Fruit fly (Drosophila melanogaster) whole organism, embryonic: ENCODE measurements around the gene eIF4E7.

ENCODE experiments used
- B-H1 ChIP-seq: fragments of 200-800 bp; sonication (Bioruptor generic); IDR thresholded peaks from 3 replicates; pipeline ENCODE4 v1.3.6; 2022; ENCODE audit warnings: missing biosample characterization, missing genetic modification characterization
- CG10431 ChIP-seq: fragments of 200-800 bp; sonication (Bioruptor generic); optimal IDR thresholded peaks from 3 replicates; lab custom pipeline; 2018; ENCODE audit warnings: missing biosample characterization, mild to moderate bottlenecking, missing genetic modification characterization
- CG11695 ChIP-seq: fragments of 200-800 bp; sonication (Bioruptor generic); IDR thresholded peaks from 3 replicates; pipeline ENCODE4 v1.3.6; 2022; ENCODE audit warnings: missing biosample characterization, missing genetic modification characterization
- CG12071 ChIP-seq: fragments of 200-800 bp; sonication (Bioruptor generic); optimal IDR thresholded peaks from 3 replicates; lab custom pipeline; 2018; ENCODE audit warnings: missing biosample characterization, mild to moderate bottlenecking, missing genetic modification characterization
- CG12769 ChIP-seq: fragments of 200-800 bp; sonication (Bioruptor generic); optimal IDR thresholded peaks from 2 replicates; lab custom pipeline; 2019; ENCODE audit warnings: missing biosample characterization, mild to moderate bottlenecking, missing genetic modification characterization, moderate library complexity
- CG14014 ChIP-seq: fragments of 200-800 bp; sonication (Bioruptor generic); IDR thresholded peaks from 2 replicates; pipeline ENCODE4 v1.3.6; 2022; ENCODE audit warnings: missing biosample characterization, missing genetic modification characterization
- CG17328 ChIP-seq: fragments of 200-800 bp; sonication (Bioruptor generic); IDR thresholded peaks from 2 replicates; pipeline ENCODE4 v1.3.6; 2022; ENCODE audit warnings: missing biosample characterization, missing genetic modification characterization
- CG2129 ChIP-seq: fragments of 200-800 bp; sonication (Bioruptor generic); IDR thresholded peaks from 2 replicates; pipeline ENCODE4 v1.3.6; 2022; ENCODE audit warnings: missing biosample characterization, missing genetic modification characterization; ENCODE audit not compliant: partially characterized antibody
- CG32772 ChIP-seq: fragments of 200-800 bp; sonication (Bioruptor generic); IDR thresholded peaks from 2 replicates; pipeline ENCODE4 v1.3.6; 2022; ENCODE audit warnings: missing biosample characterization, missing genetic modification characterization
- CG3995 ChIP-seq: fragments of 200-800 bp; sonication (Bioruptor generic); optimal IDR thresholded peaks from 3 replicates; lab custom pipeline; 2016; ENCODE audit warnings: missing biosample characterization, missing genetic modification characterization
- CG43689 ChIP-seq: fragments of 200-800 bp; sonication (Bioruptor generic); IDR thresholded peaks from 2 replicates; pipeline ENCODE4 v1.3.6; 2022; ENCODE audit warnings: missing biosample characterization, missing genetic modification characterization
- CG4404 ChIP-seq: fragments of 200-800 bp; sonication (Bioruptor generic); IDR thresholded peaks from 2 replicates; pipeline ENCODE4 v1.3.6; 2022; ENCODE audit warnings: missing biosample characterization, missing genetic modification characterization
- CG4424 ChIP-seq: fragments of 200-800 bp; sonication (Bioruptor generic); optimal IDR thresholded peaks from 3 replicates; lab custom pipeline; 2016; ENCODE audit warnings: missing biosample characterization, missing genetic modification characterization
- CG6175 ChIP-seq: fragments of 200-800 bp; sonication (Bioruptor generic); IDR thresholded peaks from 3 replicates; pipeline ENCODE4 v1.3.6; 2022; ENCODE audit warnings: missing biosample characterization, missing genetic modification characterization
- CG6272 ChIP-seq: fragments of 200-800 bp; sonication (Bioruptor generic); IDR thresholded peaks from 2 replicates; pipeline ENCODE4 v1.3.6; 2022; ENCODE audit warnings: missing biosample characterization, missing genetic modification characterization
- CG7372 ChIP-seq: fragments of 200-800 bp; sonication (Bioruptor generic); IDR thresholded peaks from 2 replicates; pipeline ENCODE4 v1.3.6; 2022; ENCODE audit warnings: missing biosample characterization, missing genetic modification characterization
- CG9727 ChIP-seq: fragments of 200-800 bp; sonication (Bioruptor generic); optimal IDR thresholded peaks from 3 replicates; lab custom pipeline; 2017; ENCODE audit warnings: missing biosample characterization, mild to moderate bottlenecking, missing genetic modification characterization
- CG9817 ChIP-seq: fragments of 200-800 bp; sonication (Bioruptor generic); optimal IDR thresholded peaks from 2 replicates; lab custom pipeline; 2018; ENCODE audit warnings: missing biosample characterization, mild to moderate bottlenecking, missing genetic modification characterization, moderate library complexity
- CHES-1-like ChIP-seq: fragments of 200-800 bp; sonication (Bioruptor generic); optimal IDR thresholded peaks from 2 replicates; lab custom pipeline; 2016; ENCODE audit warnings: missing biosample characterization, missing genetic modification characterization
- Dip3 ChIP-seq: fragments of 200-800 bp; sonication (Bioruptor generic); optimal IDR thresholded peaks from 3 replicates; lab custom pipeline; 2016; ENCODE audit warnings: missing biosample characterization, missing genetic modification characterization
- E2f1 ChIP-seq: fragments of 200-800 bp; sonication (Bioruptor generic); IDR thresholded peaks from 2 replicates; pipeline ENCODE4 v1.3.6; 2022; ENCODE audit warnings: missing biosample characterization, missing genetic modification characterization
- ERR ChIP-seq: fragments of 200-800 bp; sonication (Bioruptor generic); optimal IDR thresholded peaks from 2 replicates; lab custom pipeline; 2016; ENCODE audit warnings: missing biosample characterization, missing genetic modification characterization
- GATAe ChIP-seq: fragments of 200-800 bp; sonication (Bioruptor generic); conservative IDR thresholded peaks from 2 replicates; pipeline ENCODE4 v1.3.6; 2022; ENCODE audit warnings: missing biosample characterization, missing genetic modification characterization
- Hmr ChIP-seq: fragments of 200-800 bp; sonication (Bioruptor generic); optimal IDR thresholded peaks from 3 replicates; lab custom pipeline; 2017; ENCODE audit warnings: mild to moderate bottlenecking, missing biosample characterization, missing genetic modification reagents, missing genetic modification characterization
- Hr3 ChIP-seq: fragments of 200-800 bp; sonication (Bioruptor generic); optimal IDR thresholded peaks from 3 replicates; lab custom pipeline; 2016; ENCODE audit warnings: missing biosample characterization, missing genetic modification characterization
- Kr ChIP-seq: fragments of 200-800 bp; sonication (Bioruptor generic); optimal IDR thresholded peaks from 2 replicates; lab custom pipeline; 2017; ENCODE audit warnings: missing biosample characterization, mild to moderate bottlenecking, missing genetic modification characterization
- Med ChIP-seq: fragments of 200-800 bp; sonication (Bioruptor generic); peaks from one replicate; lab custom pipeline; 2016; ENCODE audit warnings: missing biosample characterization, missing genetic modification characterization, mild to moderate bottlenecking, inconsistent platforms, moderate library complexity
- Mrtf ChIP-seq: fragments of 200-800 bp; sonication (Bioruptor generic); IDR thresholded peaks from 3 replicates; pipeline ENCODE4 v1.3.6; 2022; ENCODE audit warnings: missing biosample characterization, missing genetic modification characterization
- NFAT ChIP-seq: fragments of 200-800 bp; sonication (Bioruptor generic); IDR thresholded peaks from 2 replicates; pipeline ENCODE4 v1.3.6; 2022; ENCODE audit warnings: missing biosample characterization, missing genetic modification characterization
- Optix ChIP-seq: fragments of 200-800 bp; sonication (Bioruptor generic); IDR thresholded peaks from 3 replicates; pipeline ENCODE4 v1.3.6; 2022; ENCODE audit warnings: missing biosample characterization, missing genetic modification characterization
- PHDP ChIP-seq: fragments of 200-800 bp; sonication (Bioruptor generic); optimal IDR thresholded peaks from 3 replicates; lab custom pipeline; 2018; ENCODE audit warnings: missing biosample characterization, mild to moderate bottlenecking, missing genetic modification characterization, moderate library complexity
- ac ChIP-seq: fragments of 200-800 bp; sonication (Bioruptor generic); optimal IDR thresholded peaks from 3 replicates; lab custom pipeline; 2017; ENCODE audit warnings: missing biosample characterization, mild to moderate bottlenecking, missing genetic modification characterization
- crp ChIP-seq, 2 experiments: fragments of 200-800 bp; sonication (Bioruptor generic); optimal IDR thresholded peaks; 2 replicates in 1 of 2; 3 replicates in 1 of 2; lab custom pipeline; 2017; ENCODE audit warnings: missing biosample characterization in 2 of 2, missing genetic modification characterization in 2 of 2, mild to moderate bottlenecking in 1 of 2, moderate library complexity in 1 of 2
- dpn ChIP-seq, 2 experiments: fragments of 200-800 bp; sonication (Bioruptor generic); optimal IDR thresholded peaks; 3 replicates each; lab custom pipeline; 2016; ENCODE audit warnings: missing biosample characterization in 2 of 2, missing genetic modification characterization in 2 of 2
- fd96Cb ChIP-seq: fragments of 200-800 bp; sonication (Bioruptor generic); optimal IDR thresholded peaks from 2 replicates; lab custom pipeline; 2018; ENCODE audit warnings: missing biosample characterization, mild to moderate bottlenecking, missing genetic modification characterization, moderate library complexity
- grau ChIP-seq: fragments of 200-800 bp; optimal IDR thresholded peaks from 3 replicates; lab custom pipeline; 2019; ENCODE audit warnings: missing biosample characterization, mild to moderate bottlenecking, missing genetic modification characterization, moderate library complexity
- jigr1 ChIP-seq: fragments of 200-800 bp; sonication (Bioruptor generic); IDR thresholded peaks from 3 replicates; pipeline ENCODE4 v1.3.6; 2022; ENCODE audit warnings: missing biosample characterization, missing genetic modification characterization
- kay ChIP-seq: fragments of 200-800 bp; sonication (Bioruptor generic); optimal IDR thresholded peaks from 2 replicates; lab custom pipeline; 2016; ENCODE audit warnings: missing biosample characterization, missing genetic modification characterization
- ken ChIP-seq: fragments of 200-800 bp; sonication (Bioruptor generic); IDR thresholded peaks from 3 replicates; pipeline ENCODE4 v1.3.6; 2022; ENCODE audit warnings: missing biosample characterization, missing genetic modification characterization
- knrl ChIP-seq: fragments of 200-800 bp; sonication (Bioruptor generic); IDR thresholded peaks from 3 replicates; pipeline ENCODE4 v1.3.6; 2022; ENCODE audit warnings: missing biosample characterization, missing genetic modification characterization; ENCODE audit not compliant: partially characterized antibody
- luna ChIP-seq: fragments of 200-800 bp; sonication (Bioruptor generic); optimal IDR thresholded peaks from 2 replicates; lab custom pipeline; 2016; ENCODE audit warnings: missing biosample characterization, missing genetic modification characterization
- nau ChIP-seq: fragments of 200-800 bp; sonication (Bioruptor generic); optimal IDR thresholded peaks from 3 replicates; lab custom pipeline; 2017; ENCODE audit warnings: missing biosample characterization, mild to moderate bottlenecking, missing genetic modification characterization, missing genetic modification reagents
- pan ChIP-seq, 4 experiments: fragments of >200 bp in 3 of 4; fragments of 200-800 bp in 1 of 4; sonication (Bioruptor generic) in 1 of 4; optimal IDR thresholded peaks in 3 of 4; IDR thresholded peaks in 1 of 4; 2 replicates each; pipeline versions ENCODE4 v1.3.6 to Lab custom; 2017 to 2022; ENCODE audit warnings: missing biosample characterization in 2 of 4, missing genetic modification characterization in 2 of 4, mixed read lengths in 1 of 4
- sc ChIP-seq, 3 experiments: fragments of >200 bp in 2 of 3; fragments of 200-800 bp in 1 of 3; sonication (Bioruptor generic) in 1 of 3; optimal IDR thresholded peaks; 2 replicates in 2 of 3; 3 replicates in 1 of 3; lab custom pipeline; 2017; ENCODE audit warnings: mild to moderate bottlenecking in 1 of 3, missing biosample characterization in 1 of 3, missing genetic modification characterization in 1 of 3, missing genetic modification reagents in 1 of 3
- sens ChIP-seq: fragments of 200-800 bp; sonication (Bioruptor generic); peaks from one replicate; lab custom pipeline; 2016; ENCODE audit warnings: missing biosample characterization, missing genetic modification characterization
- sisA ChIP-seq: fragments of 200-800 bp; sonication (Bioruptor generic); IDR thresholded peaks from 2 replicates; pipeline ENCODE4 v1.3.6; 2022; ENCODE audit warnings: missing biosample characterization, missing genetic modification characterization
- so ChIP-seq: fragments of 200-800 bp; sonication (Bioruptor generic); IDR thresholded peaks from 3 replicates; pipeline ENCODE4 v1.3.6; 2022; ENCODE audit warnings: missing biosample characterization, missing genetic modification characterization
- ttk ChIP-seq: fragments of 200-800 bp; sonication (Bioruptor generic); IDR thresholded peaks from 2 replicates; pipeline ENCODE4 v2.1.2; 2022; ENCODE audit warnings: missing biosample characterization, missing genetic modification characterization
- tup ChIP-seq: fragments of 200-800 bp; sonication (Bioruptor generic); optimal IDR thresholded peaks from 2 replicates; lab custom pipeline; 2016; ENCODE audit warnings: missing biosample characterization, mild to moderate bottlenecking, missing genetic modification characterization, moderate library complexity
- unc-4 ChIP-seq: fragments of 200-800 bp; sonication (Bioruptor generic); IDR thresholded peaks from 2 replicates; pipeline ENCODE4 v1.3.6; 2022; ENCODE audit warnings: missing biosample characterization, missing genetic modification characterization; ENCODE audit not compliant: partially characterized antibody
- wor ChIP-seq: fragments of 200-800 bp; sonication (Bioruptor generic); IDR thresholded peaks from 2 replicates; pipeline ENCODE4 v1.3.6; 2022; ENCODE audit warnings: missing biosample characterization, missing genetic modification characterization

The eIF4E7 gene

dm6 chrX:1171018-1171417 lies 8.8 kb upstream of the eIF4E7 start (continued):
- TF ChIP-seq NFAT (GFP tag; lab: Robert Waterston, UW) (no peak), B-H1 (GFP tag; lab: Robert Waterston, UW) (no peak), tup (GFP tag; lab: Kevin White, UChicago) (no peak), CG6272 (GFP tag; lab: Robert Waterston, UW) (no peak), CG6175 (GFP tag; lab: Robert Waterston, UW) (no peak), nau (GFP tag; lab: Kevin White, UChicago) (no peak), CG10431 (no peak), luna (GFP tag; lab: Kevin White, UChicago) (peak; percentile 13), fd96Cb (tag; lab: Kevin White, UChicago) (no peak), CG4424 (GFP tag; lab: Kevin White, UChicago) (peak; percentile 44), Optix (no peak), CG9817 (tag; lab: Kevin White, UChicago) (peak; percentile 9), CG14014 (no peak), CG7372 (GFP tag; lab: Robert Waterston, UW) (no peak; the same call in 1 of the 2 replicates), so (GFP tag; lab: Robert Waterston, UW) (no peak), Hr3 (peak; percentile 28), pan (optimal IDR thresholded peaks at IDR 0.05; lab: Kevin White, UChicago) (no peak), pan (GFP tag; optimal IDR thresholded peaks at IDR 0.05 in 1 of 2, IDR thresholded peaks at IDR 0.05 in 1 of 2) (peak in 1 of 2 experiments; percentile 45), ttk (GFP tag; lab: Robert Waterston, UW) (no peak), CG17328 (GFP tag; lab: Robert Waterston, UW) (no peak), Dip3 (peak; percentile 31), CG2129 (no peak), sc (optimal IDR thresholded peaks at IDR 0.05; lab: Kevin White, UChicago) (no peak), sc (GFP tag; optimal IDR thresholded peaks at IDR 0.05; lab: Kevin White, UChicago) (no peak), Mrtf (GFP tag; lab: Robert Waterston, UW) (no peak), CG12071 (GFP tag; lab: Kevin White, UChicago) (peak; percentile 21), wor (GFP tag; lab: Robert Waterston, UW) (no peak), unc-4 (GFP tag; lab: Robert Waterston, UW) (no peak), jigr1 (no peak), CG3995 (GFP tag; lab: Kevin White, UChicago) (no peak), knrl (no peak), GATAe (GFP tag; lab: Robert Waterston, UW) (peak; percentile 62), dpn (GFP tag; optimal IDR thresholded peaks at IDR 0.05; lab: Kevin White, UChicago) (peak; percentile 33 to 38), Med (GFP tag; lab: Kevin White, UChicago) (peak; percentile 84), CG4404 (no peak), CG12769 (tag; lab: Kevin White, UChicago) (peak; percentile 35), sisA (GFP tag; lab: Robert Waterston, UW) (no peak), ac (GFP tag; lab: Kevin White, UChicago) (no peak), grau (tag; lab: Kevin White, UChicago) (peak; percentile 68), CG43689 (GFP tag; lab: Robert Waterston, UW) (no peak), CHES-1-like (GFP tag; lab: Kevin White, UChicago) (no peak), Hmr (peak; percentile 70), CG32772 (GFP tag; lab: Robert Waterston, UW) (no peak), crp (GFP tag; optimal IDR thresholded peaks at IDR 0.05; lab: Kevin White, UChicago) (no peak), PHDP (tag; lab: Kevin White, UChicago) (peak; percentile 58), Kr (GFP tag; lab: Kevin White, UChicago) (no peak), E2f1 (GFP tag; lab: Robert Waterston, UW) (0 out of 2 replicates have a peak, but pooled peaks have one; percentile 24), kay (GFP tag; lab: Kevin White, UChicago) (peak; percentile 27), ken (GFP tag; lab: Robert Waterston, UW) (no peak), ERR (GFP tag; lab: Kevin White, UChicago) (no peak), CG9727 (GFP tag; lab: Kevin White, UChicago) (peak; percentile 59), CG11695 (GFP tag; lab: Robert Waterston, UW) (peak; percentile 50; the same call in 1 of the 3 replicates), sens (peak; percentile 93)
